Worm (Caenorhabditis elegans): ENCODE data around the gene Y59H11AR.4.

- TF ChIP-seq pha-4 (GFP tag; IDR thresholded peaks at IDR 0.05) (no peak), pha-4 (tag; optimal IDR thresholded peaks at IDR 0.05) (no peak), lin-13 (GFP tag; optimal IDR thresholded peaks at IDR 0.05) (no peak), F26F4.8 (GFP tag; conservative IDR thresholded peaks at IDR 0.05) (no peak), ZK546.5 (tag; optimal IDR thresholded peaks at IDR 0.05) (no peak), aly-2 (tag; optimal IDR thresholded peaks at IDR 0.05) (no peak), php-3 (GFP tag; IDR thresholded peaks at IDR 0.05) (no peak), lin-39 (tag; optimal IDR thresholded peaks at IDR 0.05) (no peak), ztf-11 (tag; optimal IDR thresholded peaks at IDR 0.05) (no peak)
These were observed 14.8 kb upstream of the Y59H11AR.4 start for ce11 chrIV:8615314-8615713.

Measured in whole organism, L4 larva.